Fruit fly (Drosophila melanogaster) whole organism, pupa: ENCODE results near the gene CG18788.

Experiments used
- CG10348 ChIP-seq: fragments of 200-800 bp; sonication (Bioruptor generic); IDR thresholded peaks from 2 replicates; pipeline ENCODE4 v1.3.6; 2022; ENCODE audit warnings: missing biosample characterization, missing genetic modification characterization
- CG12605 ChIP-seq: fragments of 200-800 bp; sonication (Bioruptor generic); IDR thresholded peaks from 2 replicates; pipeline ENCODE4 v1.3.6; 2022; ENCODE audit warnings: missing biosample characterization, missing genetic modification characterization
- CG13204 ChIP-seq: fragments of 200-800 bp; sonication (Bioruptor generic); optimal IDR thresholded peaks from 2 replicates; lab custom pipeline; 2018; ENCODE audit warnings: missing biosample characterization, mild to moderate bottlenecking, missing genetic modification characterization, moderate library complexity
- CG32121 ChIP-seq: fragments of 200-800 bp; sonication (Bioruptor generic); IDR thresholded peaks from 2 replicates; pipeline ENCODE4 v1.3.6; 2022; ENCODE audit warnings: missing biosample characterization, missing genetic modification characterization
- CG34367 ChIP-seq: fragments of 200-800 bp; sonication (Bioruptor generic); optimal IDR thresholded peaks from 2 replicates; lab custom pipeline; 2018; ENCODE audit warnings: missing biosample characterization, mild to moderate bottlenecking, missing genetic modification characterization
- CG8159 ChIP-seq: fragments of 200-800 bp; sonication (Bioruptor generic); optimal IDR thresholded peaks from 3 replicates; lab custom pipeline; 2018; ENCODE audit warnings: missing biosample characterization, mild to moderate bottlenecking, missing genetic modification characterization, moderate library complexity
- D1 ChIP-seq: fragments of 200-800 bp; sonication (Bioruptor generic); optimal IDR thresholded peaks from 2 replicates; lab custom pipeline; 2018; ENCODE audit warnings: missing biosample characterization, mild to moderate bottlenecking, missing genetic modification characterization, moderate library complexity
- Pif1B ChIP-seq: fragments of 200-800 bp; sonication (Bioruptor generic); optimal IDR thresholded peaks from 3 replicates; lab custom pipeline; 2016; ENCODE audit warnings: missing biosample characterization, missing genetic modification characterization
- fd96Ca ChIP-seq: fragments of 200-800 bp; sonication (Bioruptor generic); IDR thresholded peaks from 3 replicates; pipeline ENCODE4 v1.3.6; 2022; ENCODE audit warnings: missing biosample characterization, missing genetic modification characterization

dm6 chr2L:12038177-12038581 lies 4.2 kb downstream of the CG18788 start, which contains the start of gene Tom70:
- no peak for TF ChIP-seq CG10348
- TF ChIP-seq CG12605: no peak
- TF ChIP-seq CG8159 (tag; lab: Kevin White, UChicago): no peak
- no peak for TF ChIP-seq CG13204 (GFP tag; lab: Kevin White, UChicago)
- TF ChIP-seq D1 (tag; lab: Kevin White, UChicago): no peak
- no peak for TF ChIP-seq CG32121 (GFP tag; lab: Robert Waterston, UW)
- TF ChIP-seq fd96Ca (GFP tag; lab: Robert Waterston, UW): no peak
- no peak for TF ChIP-seq CG34367
- no peak for TF ChIP-seq Pif1B (GFP tag; lab: Kevin White, UChicago)
